Worm (Caenorhabditis elegans): Measurements from ENCODE around the gene clec-206.

clec-206 gene

DNA sequence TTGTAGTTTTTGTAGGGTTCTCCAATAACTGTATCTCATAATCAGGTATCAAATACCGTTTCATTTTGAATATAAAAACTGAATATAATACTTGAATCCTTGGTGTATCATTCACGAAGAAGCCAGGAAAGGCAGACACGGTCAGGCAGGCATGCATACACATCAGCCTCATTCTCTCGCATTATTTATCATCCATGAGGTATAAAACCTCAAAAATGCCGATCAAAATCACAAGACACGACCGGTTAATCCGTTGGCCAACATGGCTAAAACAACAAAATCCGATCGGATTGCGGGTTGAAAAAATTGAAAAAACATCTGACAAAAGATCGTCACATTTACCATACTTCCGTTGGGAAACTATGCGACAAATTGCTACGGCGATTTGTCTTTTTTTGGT is 18.2 kb upstream of the clec-206 start, which contains the start of gene F59A7.5:
F59A7.5 (plus strand) TSS at position 301 of the 400 bp plus-strand sequence.
- no peak for TF ChIP-seq aly-2 (tag; optimal IDR thresholded peaks at IDR 0.05)
- no peak for TF ChIP-seq nhr-237 (tag; optimal IDR thresholded peaks at IDR 0.05)
- TF ChIP-seq nhr-12 (tag; optimal IDR thresholded peaks at IDR 0.05): no peak
- no peak for TF ChIP-seq R02D3.7 (tag; optimal IDR thresholded peaks at IDR 0.05)
- no peak for TF ChIP-seq ama-1 (optimal IDR thresholded peaks at IDR 0.05)
- no peak for TF ChIP-seq pha-4 (tag; optimal IDR thresholded peaks at IDR 0.05)
- TF ChIP-seq ceh-82 (tag; optimal IDR thresholded peaks at IDR 0.05): no peak
- TF ChIP-seq egl-5 (tag; optimal IDR thresholded peaks at IDR 0.05): no peak
- TF ChIP-seq nhr-23 (tag; optimal IDR thresholded peaks at IDR 0.05): no peak
- TF ChIP-seq elt-3 (tag; optimal IDR thresholded peaks at IDR 0.05): no peak
- no peak for TF ChIP-seq egl-27 (tag; optimal IDR thresholded peaks at IDR 0.05)
- TF ChIP-seq lin-39 (tag; optimal IDR thresholded peaks at IDR 0.05): no peak
- TF ChIP-seq unc-62 (GFP tag; optimal IDR thresholded peaks at IDR 0.05): no peak
- no peak for TF ChIP-seq sea-2 (GFP tag; optimal IDR thresholded peaks at IDR 0.05)
- TF ChIP-seq nhr-11 (tag; optimal IDR thresholded peaks at IDR 0.05): no peak
- TF ChIP-seq fkh-2 (tag; optimal IDR thresholded peaks at IDR 0.05): no peak
- TF ChIP-seq pqm-1 (tag; optimal IDR thresholded peaks at IDR 0.05): no peak
- no peak for TF ChIP-seq zag-1 (tag; optimal IDR thresholded peaks at IDR 0.05)
- no peak for TF ChIP-seq ZK546.5 (tag; optimal IDR thresholded peaks at IDR 0.05)
- no peak for TF ChIP-seq ceh-9 (tag; optimal IDR thresholded peaks at IDR 0.05)

DNA sequence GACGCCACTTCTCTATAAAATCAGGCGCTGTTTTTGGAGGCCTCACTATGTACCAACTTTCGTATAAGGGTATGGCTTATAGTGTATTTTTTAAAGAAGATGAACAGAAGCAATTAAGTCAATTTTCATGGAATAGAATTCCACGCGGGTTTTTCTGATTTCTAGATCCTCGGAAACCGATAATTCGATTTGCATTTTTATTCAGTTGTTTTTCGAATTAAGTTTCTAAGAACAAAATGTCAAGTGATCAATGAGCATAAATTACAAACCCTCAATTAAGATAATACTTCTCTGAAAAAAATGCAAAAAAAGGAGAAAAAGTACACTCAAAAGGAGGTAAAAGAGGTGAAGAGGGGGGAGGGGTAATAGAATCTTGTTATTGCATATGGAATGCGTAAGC is 17.2 kb upstream of the clec-206 start:
- TF ChIP-seq fkh-2 (tag; optimal IDR thresholded peaks at IDR 0.05) (no peak), nhr-67 (tag; optimal IDR thresholded peaks at IDR 0.05) (no peak), lsy-12 (tag; optimal IDR thresholded peaks at IDR 0.05) (no peak), nhr-43 (tag; optimal IDR thresholded peaks at IDR 0.05; ENCODE audit: poor library complexity, severe bottlenecking) (no peak), ceh-28 (tag; optimal IDR thresholded peaks at IDR 0.05) (no peak), zag-1 (tag; optimal IDR thresholded peaks at IDR 0.05) (no peak), mdl-1 (tag; optimal IDR thresholded peaks at IDR 0.05) (no peak), pqm-1 (tag; optimal IDR thresholded peaks at IDR 0.05) (no peak), nhr-237 (tag; optimal IDR thresholded peaks at IDR 0.05) (no peak), ceh-82 (tag; optimal IDR thresholded peaks at IDR 0.05) (no peak), ztf-11 (tag; optimal IDR thresholded peaks at IDR 0.05) (no peak), lin-15B (tag; optimal IDR thresholded peaks at IDR 0.05) (no peak), pha-4 (tag; optimal IDR thresholded peaks at IDR 0.05) (no peak), ama-1 (optimal IDR thresholded peaks at IDR 0.05) (no peak)

ce11 chrV:2018689-2019088 is 14.6 kb upstream of the clec-206 start, which contains the start of gene F59A7.14:
Gene F59A7.14, plus strand, starts transcription at chrV:2018989.
- TF ChIP-seq R02D3.7 (tag; optimal IDR thresholded peaks at IDR 0.05) (no peak), nhr-23 (tag; optimal IDR thresholded peaks at IDR 0.05) (no peak), fkh-10 (GFP tag; optimal IDR thresholded peaks at IDR 0.05) (no peak), pqm-1 (tag; optimal IDR thresholded peaks at IDR 0.05) (no peak), sea-2 (GFP tag; optimal IDR thresholded peaks at IDR 0.05) (no peak), nhr-43 (tag; optimal IDR thresholded peaks at IDR 0.05; ENCODE audit: poor library complexity, severe bottlenecking) (no peak), egl-5 (tag; optimal IDR thresholded peaks at IDR 0.05) (no peak), aly-2 (tag; optimal IDR thresholded peaks at IDR 0.05) (no peak), lin-15B (tag; optimal IDR thresholded peaks at IDR 0.05) (no peak), nhr-76 (tag; optimal IDR thresholded peaks at IDR 0.05) (no peak), ceh-16 (tag; optimal IDR thresholded peaks at IDR 0.05) (no peak), fos-1 (tag; optimal IDR thresholded peaks at IDR 0.05) (no peak), ztf-11 (tag; optimal IDR thresholded peaks at IDR 0.05) (no peak)

DNA sequence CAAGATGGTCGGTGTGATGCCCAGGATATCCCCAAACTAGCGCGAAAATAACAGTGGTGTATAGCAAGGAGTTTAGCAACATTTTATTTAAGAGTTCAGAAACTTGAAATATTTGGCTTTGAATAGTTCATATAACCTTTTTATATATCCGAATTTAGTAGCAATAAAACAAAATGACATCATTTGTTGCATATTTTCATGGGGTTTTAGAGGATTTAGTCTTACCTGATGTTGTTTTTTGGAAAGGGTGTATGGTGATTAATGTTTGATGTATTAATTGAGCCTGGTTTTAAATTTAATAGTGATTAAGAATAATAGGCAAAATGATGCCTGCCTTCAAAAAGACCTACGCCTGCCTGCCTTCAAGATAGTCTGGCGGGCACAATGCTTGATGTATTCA is 12.3 kb upstream of the clec-206 start, which contains the start of gene F59A7.2:
F59A7.2 (minus strand) TSS at position 101 of the 400 bp plus-strand sequence.
- TF ChIP-seq sea-2 (GFP tag; optimal IDR thresholded peaks at IDR 0.05) (no peak), nhr-76 (tag; optimal IDR thresholded peaks at IDR 0.05) (no peak), ceh-82 (tag; optimal IDR thresholded peaks at IDR 0.05) (no peak), nfya-1 (tag; optimal IDR thresholded peaks at IDR 0.05; ENCODE audit: insufficient read depth) (no peak), egl-27 (tag; optimal IDR thresholded peaks at IDR 0.05) (no peak), ama-1 (optimal IDR thresholded peaks at IDR 0.05) (no peak), fos-1 (tag; optimal IDR thresholded peaks at IDR 0.05) (no peak), nhr-237 (tag; optimal IDR thresholded peaks at IDR 0.05) (no peak), egl-5 (tag; optimal IDR thresholded peaks at IDR 0.05) (no peak), ceh-9 (tag; optimal IDR thresholded peaks at IDR 0.05) (no peak), nhr-12 (tag; optimal IDR thresholded peaks at IDR 0.05) (no peak), lin-15B (tag; optimal IDR thresholded peaks at IDR 0.05) (no peak), nhr-28 (tag; optimal IDR thresholded peaks at IDR 0.05) (no peak), snpc-4 (tag; optimal IDR thresholded peaks at IDR 0.05) (no peak), lin-39 (tag; optimal IDR thresholded peaks at IDR 0.05) (no peak)

All from whole organism, L3 larva.